Worm (Caenorhabditis elegans): Measurements from ENCODE around the gene fip-3.

The fip-3 gene

DNA sequence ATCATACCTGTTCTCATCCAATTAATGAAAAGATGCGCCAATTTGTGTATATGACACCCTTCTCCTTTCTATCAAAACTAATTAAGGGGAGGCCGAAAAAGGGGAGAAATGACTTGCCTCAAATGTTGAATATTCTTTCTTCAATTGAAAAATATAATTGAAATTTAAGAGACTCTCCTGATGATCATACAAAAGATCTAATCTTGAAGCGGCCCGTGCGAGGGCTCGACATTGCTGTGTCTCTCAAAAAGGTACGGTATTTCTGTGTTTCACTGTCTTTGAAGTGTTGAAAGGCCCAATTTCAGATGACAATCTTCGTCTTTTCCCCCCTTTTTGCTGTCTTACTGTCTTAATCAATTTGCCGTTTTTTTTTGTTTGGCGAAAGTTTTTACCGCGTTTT is 31.7 kb upstream of the fip-3 start:
- TF ChIP-seq sdz-38 (tag; optimal IDR thresholded peaks at IDR 0.05) (no peak), F39B2.1 (GFP tag; IDR thresholded peaks at IDR 0.05) (no peak), tlf-1 (GFP tag; optimal IDR thresholded peaks at IDR 0.05) (no peak), ceh-91 (GFP tag; IDR thresholded peaks at IDR 0.05) (no peak), F57A8.1 (GFP tag; optimal IDR thresholded peaks at IDR 0.05) (no peak), snpc-3.4 (tag; optimal IDR thresholded peaks at IDR 0.05) (no peak), lir-1 (GFP tag; conservative IDR thresholded peaks at IDR 0.05) (no peak), bed-2 (GFP tag; IDR thresholded peaks at IDR 0.05) (no peak), hlh-26 (GFP tag; conservative IDR thresholded peaks at IDR 0.05) (no peak), Y67H2A.10 (GFP tag; conservative IDR thresholded peaks at IDR 0.05) (no peak), repo-1 (tag; optimal IDR thresholded peaks at IDR 0.05) (no peak), ztf-25 (GFP tag; IDR thresholded peaks at IDR 0.05) (no peak), lin-54 (GFP tag; optimal IDR thresholded peaks at IDR 0.05) (no peak), him-1 (tag; optimal IDR thresholded peaks at IDR 0.05) (no peak), lin-26 (GFP tag; IDR thresholded peaks at IDR 0.05) (no peak), gei-17 (GFP tag; optimal IDR thresholded peaks at IDR 0.05) (no peak), ekl-4 (GFP tag; IDR thresholded peaks at IDR 0.05) (no peak), Y53F4B.3 (GFP tag; IDR thresholded peaks at IDR 0.05) (no peak)

DNA sequence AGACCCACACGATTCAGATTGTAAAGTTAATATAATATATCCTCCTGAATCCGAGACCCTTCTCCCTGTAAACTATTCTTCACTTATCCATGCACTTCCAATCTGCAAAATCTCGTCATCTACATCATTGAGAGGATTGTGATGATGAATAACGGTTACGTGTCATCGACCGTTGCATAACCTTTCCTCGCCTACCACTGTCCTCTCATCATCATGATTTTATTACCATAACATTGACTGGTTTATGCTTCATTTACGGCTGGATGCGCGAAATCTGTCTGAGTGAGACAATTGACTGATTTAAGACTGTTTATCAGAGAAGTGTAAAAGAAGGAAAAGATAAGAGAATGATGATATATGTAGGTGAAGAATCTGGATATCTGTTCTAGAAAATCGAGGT is 31.0 kb upstream of the fip-3 start:
- TF ChIP-seq sdz-38 (tag; optimal IDR thresholded peaks at IDR 0.05) (no peak), rpc-1 (optimal IDR thresholded peaks at IDR 0.05) (no peak), rpc-1 (tag; optimal IDR thresholded peaks at IDR 0.05) (no peak), somi-1 (GFP tag; optimal IDR thresholded peaks at IDR 0.05) (no peak), B0035.1 (tag; optimal IDR thresholded peaks at IDR 0.05) (no peak), dox-1 (GFP tag; IDR thresholded peaks at IDR 0.05) (no peak), madf-10 (tag; optimal IDR thresholded peaks at IDR 0.05) (no peak), snpc-1.1 (tag; optimal IDR thresholded peaks at IDR 0.05; ENCODE audit: insufficient read depth) (no peak), F22D6.2 (tag; optimal IDR thresholded peaks at IDR 0.05) (no peak), B0261.1 (tag; optimal IDR thresholded peaks at IDR 0.05) (no peak), dpff-1 (tag; optimal IDR thresholded peaks at IDR 0.05) (no peak), hmg-1.2 (GFP tag; IDR thresholded peaks at IDR 0.05) (no peak), tbx-9 (tag; optimal IDR thresholded peaks at IDR 0.05; ENCODE audit: borderline replicate concordance) (no peak), tlf-1 (GFP tag; optimal IDR thresholded peaks at IDR 0.05) (no peak)

DNA sequence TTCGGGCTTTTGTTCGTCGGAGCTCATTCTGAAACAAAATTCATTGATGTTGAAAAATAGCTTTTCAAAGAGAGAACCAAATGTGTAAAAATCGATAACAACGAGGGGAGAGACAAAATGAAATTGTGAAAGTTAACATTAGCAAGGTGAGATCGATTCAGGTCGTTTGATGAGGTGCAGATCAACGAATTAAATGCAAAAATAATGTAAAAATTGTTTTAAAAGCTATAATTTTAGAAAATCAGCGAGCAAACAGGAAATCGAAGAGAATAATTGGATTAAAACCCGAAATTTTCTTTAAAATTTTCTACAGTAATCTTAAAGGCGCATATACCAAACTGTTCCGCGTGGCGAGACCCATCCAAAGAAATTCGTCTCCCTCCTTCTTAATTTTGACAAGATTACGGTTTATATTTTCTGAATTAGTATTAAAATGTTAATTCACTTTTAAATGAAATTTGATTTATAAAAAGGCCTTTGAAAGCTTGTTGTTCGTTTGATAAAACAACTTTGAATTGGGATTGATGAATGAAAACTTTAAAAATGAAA is 29.2 kb upstream of the fip-3 start, which contains the start of gene C13G5.2:
Gene C13G5.2, minus strand, starts transcription at position 51 of the 549 bp plus-strand sequence.
- peak; percentile 94 for TF ChIP-seq lsl-1 (GFP tag; optimal IDR thresholded peaks at IDR 0.05)
- TF ChIP-seq B0019.2 (GFP tag; conservative IDR thresholded peaks at IDR 0.05): no peak
- TF ChIP-seq madf-6 (GFP tag; IDR thresholded peaks at IDR 0.05): peak; percentile 91
- TF ChIP-seq hsf-1 (GFP tag; IDR thresholded peaks at IDR 0.05): 0 out of 2 replicates have a peak, but pooled peaks have one; percentile 46
- no peak for TF ChIP-seq ceh-40 (GFP tag; IDR thresholded peaks at IDR 0.05)
- TF ChIP-seq sptf-2 (GFP tag; optimal IDR thresholded peaks at IDR 0.05): no peak
- peak; percentile 48 for TF ChIP-seq snpc-1.3 (tag; optimal IDR thresholded peaks at IDR 0.05; ENCODE audit: insufficient read depth)
- peak; percentile 46 for TF ChIP-seq efl-1 (GFP tag; optimal IDR thresholded peaks at IDR 0.05)
- peak; percentile 74 for TF ChIP-seq snpc-3.4 (tag; optimal IDR thresholded peaks at IDR 0.05)
- peak; percentile 9 for TF ChIP-seq lin-54 (GFP tag; optimal IDR thresholded peaks at IDR 0.05)
- TF ChIP-seq F33H1.4 (GFP tag; IDR thresholded peaks at IDR 0.05): peak; percentile 92
- TF ChIP-seq xnd-1 (tag; optimal IDR thresholded peaks at IDR 0.05): peak; percentile 87
- peak; percentile 55; the same call in 1 of the 2 replicates for TF ChIP-seq D2030.7 (GFP tag; IDR thresholded peaks at IDR 0.05)
- TF ChIP-seq sea-2 (GFP tag; IDR thresholded peaks at IDR 0.05): no peak
- TF ChIP-seq athp-1 (tag; optimal IDR thresholded peaks at IDR 0.05): no peak
- no peak for TF ChIP-seq chd-7 (tag; optimal IDR thresholded peaks at IDR 0.05)
- peak; percentile 27; the same call in 1 of the 2 replicates for TF ChIP-seq mcd-1 (GFP tag; IDR thresholded peaks at IDR 0.05)
- peak; percentile 77 for TF ChIP-seq madf-8 (GFP tag; conservative IDR thresholded peaks at IDR 0.05)
- no peak for TF ChIP-seq nhr-27 (tag; optimal IDR thresholded peaks at IDR 0.05)
- no peak for TF ChIP-seq madf-10 (tag; optimal IDR thresholded peaks at IDR 0.05)
- TF ChIP-seq rpc-1 (optimal IDR thresholded peaks at IDR 0.05): no peak
- no peak for TF ChIP-seq rpc-1 (tag; optimal IDR thresholded peaks at IDR 0.05)

Measured in whole organism, young adult.